Worm (Caenorhabditis elegans) whole organism, L2 larva: ENCODE results near the gene nhl-3.

ENCODE experiments used
- F13H6.1 ChIP-seq: sonication (generic microtip); optimal IDR thresholded peaks from 2 replicates; lab custom pipeline; 2016; ENCODE audit warnings: missing genetic modification characterization, missing compliant biosample characterization
- ZK546.5 ChIP-seq: sonication (generic microtip); optimal IDR thresholded peaks from 2 replicates; lab custom pipeline; 2017; ENCODE audit warnings: missing biosample characterization, missing genetic modification characterization
- ama-1 ChIP-seq: fragments of 150-350 bp; optimal IDR thresholded peaks from 2 replicates; lab custom pipeline; 2018; ENCODE audit warnings: inconsistent platforms
- elt-1 ChIP-seq: fragments of 150-350 bp; optimal IDR thresholded peaks from 2 replicates; lab custom pipeline; 2014; ENCODE audit warnings: missing biosample characterization, missing genetic modification characterization
- fos-1 ChIP-seq: fragments of 150-350 bp; optimal IDR thresholded peaks from 2 replicates; lab custom pipeline; 2014; ENCODE audit warnings: missing biosample characterization, missing genetic modification characterization
- mbf-1 ChIP-seq: sonication (generic microtip); optimal IDR thresholded peaks from 2 replicates; lab custom pipeline; 2017; ENCODE audit warnings: missing biosample characterization, missing genetic modification characterization
- nhr-11 ChIP-seq: fragments of 150-350 bp; optimal IDR thresholded peaks from 2 replicates; lab custom pipeline; 2014; ENCODE audit warnings: missing biosample characterization, missing genetic modification characterization
- nhr-237 ChIP-seq: fragments of 150-350 bp; optimal IDR thresholded peaks from 2 replicates; lab custom pipeline; 2014; ENCODE audit warnings: missing biosample characterization, missing genetic modification characterization
- sem-4 ChIP-seq: fragments of 150-350 bp; optimal IDR thresholded peaks from 2 replicates; lab custom pipeline; 2014; ENCODE audit warnings: missing biosample characterization, missing genetic modification reagents, missing genetic modification characterization
- sma-9 ChIP-seq, 2 experiments: fragments of 150-350 bp in 1 of 2; sonication (generic microtip) in 1 of 2; optimal IDR thresholded peaks; 2 replicates each; lab custom pipeline; 2014 to 2016; ENCODE audit warnings: missing genetic modification characterization in 2 of 2, mild to moderate bottlenecking in 1 of 2, missing biosample characterization in 1 of 2, missing compliant biosample characterization in 1 of 2, missing genetic modification reagents in 1 of 2, moderate library complexity in 1 of 2
- unc-39 ChIP-seq: fragments of 150-350 bp; optimal IDR thresholded peaks from 2 replicates; lab custom pipeline; 2014; ENCODE audit warnings: missing biosample characterization, missing genetic modification characterization
- unc-62 ChIP-seq: fragments of 150-350 bp; optimal IDR thresholded peaks from 2 replicates; lab custom pipeline; 2014; ENCODE audit warnings: missing biosample characterization, missing genetic modification reagents, missing genetic modification characterization

ce11 chrII:601305-601704 lies 615 bp downstream of the nhl-3 start:
- TF ChIP-seq unc-62 (no peak), mbf-1 (tag; lab: Kevin White, UChicago) (no peak), sem-4 (tag; lab: Kevin White, UChicago) (no peak), nhr-237 (tag; lab: Kevin White, UChicago) (no peak), F13H6.1 (tag; lab: Kevin White, UChicago) (no peak), elt-1 (tag; lab: Kevin White, UChicago) (no peak), ama-1 (lab: Kevin White, UChicago) (no peak), ZK546.5 (no peak), sma-9 (GFP tag; optimal IDR thresholded peaks at IDR 0.05; lab: Kevin White, UChicago) (peak; percentile 78), sma-9 (tag; optimal IDR thresholded peaks at IDR 0.05; lab: Kevin White, UChicago) (no peak), unc-39 (tag; lab: Kevin White, UChicago) (no peak), nhr-11 (tag; lab: Kevin White, UChicago) (no peak), fos-1 (no peak)
